Worm (Caenorhabditis elegans): ENCODE results near the gene irg-6.

DNA sequence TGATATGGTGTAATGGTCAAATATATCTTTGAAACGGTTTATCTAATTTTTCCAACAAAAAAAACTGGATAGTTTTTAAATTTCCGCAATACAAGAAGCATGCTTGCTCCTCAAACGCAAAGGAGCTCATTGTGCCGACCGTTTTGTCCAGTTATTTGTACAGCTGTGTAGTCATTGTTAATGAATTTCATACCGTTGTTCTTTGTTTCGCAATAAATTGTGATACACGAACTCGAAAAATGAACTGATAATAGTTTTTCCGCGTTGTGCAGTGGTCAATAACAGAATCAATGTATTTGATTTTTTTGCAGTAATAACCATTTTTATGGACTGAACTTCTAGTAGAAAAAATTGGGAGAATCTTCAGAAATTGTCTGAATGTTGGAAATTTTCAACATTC lies 15.9 kb downstream of the irg-6 start:
- TF ChIP-seq W03F9.2 (tag; optimal IDR thresholded peaks at IDR 0.05) (no peak), him-1 (tag; optimal IDR thresholded peaks at IDR 0.05) (no peak), dao-5 (tag; optimal IDR thresholded peaks at IDR 0.05) (no peak)

Measured in whole organism, L4/young adult.